Fruit fly (Drosophila melanogaster) whole organism, pupa: Measurements from ENCODE around the gene Sytbeta.

Experiments used
- CG10348 ChIP-seq: fragments of 200-800 bp; sonication (Bioruptor generic); IDR thresholded peaks from 2 replicates; pipeline ENCODE4 v1.3.6; 2022; ENCODE audit warnings: missing biosample characterization, missing genetic modification characterization
- CG12605 ChIP-seq: fragments of 200-800 bp; sonication (Bioruptor generic); IDR thresholded peaks from 2 replicates; pipeline ENCODE4 v1.3.6; 2022; ENCODE audit warnings: missing biosample characterization, missing genetic modification characterization
- CG13204 ChIP-seq: fragments of 200-800 bp; sonication (Bioruptor generic); optimal IDR thresholded peaks from 2 replicates; lab custom pipeline; 2018; ENCODE audit warnings: missing biosample characterization, mild to moderate bottlenecking, missing genetic modification characterization, moderate library complexity
- CG14655 ChIP-seq: fragments of 200-800 bp; sonication (Bioruptor generic); optimal IDR thresholded peaks from 3 replicates; lab custom pipeline; 2017; ENCODE audit warnings: mild to moderate bottlenecking, missing biosample characterization, missing genetic modification reagents, missing genetic modification characterization
- CG15710 ChIP-seq: fragments of 200-800 bp; sonication (Bioruptor generic); optimal IDR thresholded peaks from 2 replicates; lab custom pipeline; 2018; ENCODE audit warnings: missing biosample characterization, mild to moderate bottlenecking, missing genetic modification characterization, moderate library complexity
- CG17806 ChIP-seq: fragments of 200-800 bp; sonication (Bioruptor generic); optimal IDR thresholded peaks from 2 replicates; lab custom pipeline; 2018; ENCODE audit warnings: missing biosample characterization, mild to moderate bottlenecking, missing genetic modification characterization, moderate library complexity
- CG32121 ChIP-seq: fragments of 200-800 bp; sonication (Bioruptor generic); IDR thresholded peaks from 2 replicates; pipeline ENCODE4 v1.3.6; 2022; ENCODE audit warnings: missing biosample characterization, missing genetic modification characterization
- CG34367 ChIP-seq: fragments of 200-800 bp; sonication (Bioruptor generic); optimal IDR thresholded peaks from 2 replicates; lab custom pipeline; 2018; ENCODE audit warnings: missing biosample characterization, mild to moderate bottlenecking, missing genetic modification characterization
- CG4496 ChIP-seq: fragments of 200-800 bp; sonication (Bioruptor generic); IDR thresholded peaks from 3 replicates; pipeline ENCODE4 v1.3.6; 2022; ENCODE audit warnings: missing biosample characterization, missing genetic modification characterization
- CG8159 ChIP-seq: fragments of 200-800 bp; sonication (Bioruptor generic); optimal IDR thresholded peaks from 3 replicates; lab custom pipeline; 2018; ENCODE audit warnings: missing biosample characterization, mild to moderate bottlenecking, missing genetic modification characterization, moderate library complexity
- CG8301 ChIP-seq: fragments of 200-800 bp; sonication (Bioruptor generic); optimal IDR thresholded peaks from 2 replicates; lab custom pipeline; 2018; ENCODE audit warnings: missing biosample characterization, mild to moderate bottlenecking, missing genetic modification characterization
- CG9948 ChIP-seq: fragments of 200-800 bp; sonication (Bioruptor generic); optimal IDR thresholded peaks from 2 replicates; lab custom pipeline; 2018; ENCODE audit warnings: missing biosample characterization, mild to moderate bottlenecking, missing genetic modification characterization, moderate library complexity
- D1 ChIP-seq: fragments of 200-800 bp; sonication (Bioruptor generic); optimal IDR thresholded peaks from 2 replicates; lab custom pipeline; 2018; ENCODE audit warnings: missing biosample characterization, mild to moderate bottlenecking, missing genetic modification characterization, moderate library complexity
- EcR ChIP-seq: fragments of 200-800 bp; sonication (Bioruptor generic); optimal IDR thresholded peaks from 3 replicates; lab custom pipeline; 2019; ENCODE audit warnings: missing biosample characterization, missing genetic modification characterization, mild to moderate bottlenecking, moderate library complexity, missing genetic modification reagents
- Ets98B ChIP-seq: fragments of 200-800 bp; sonication (Bioruptor generic); IDR thresholded peaks from 2 replicates; pipeline ENCODE4 v1.3.6; 2022; ENCODE audit warnings: missing biosample characterization, missing genetic modification characterization
- Pif1A ChIP-seq: fragments of 200-800 bp; sonication (Bioruptor generic); optimal IDR thresholded peaks from 3 replicates; lab custom pipeline; 2016; ENCODE audit warnings: missing biosample characterization, missing genetic modification characterization
- Pif1B ChIP-seq: fragments of 200-800 bp; sonication (Bioruptor generic); optimal IDR thresholded peaks from 3 replicates; lab custom pipeline; 2016; ENCODE audit warnings: missing biosample characterization, missing genetic modification characterization
- Snoo ChIP-seq: fragments of 200-800 bp; sonication (Bioruptor generic); optimal IDR thresholded peaks from 3 replicates; lab custom pipeline; 2017; ENCODE audit warnings: missing biosample characterization, mild to moderate bottlenecking, missing genetic modification characterization, inconsistent platforms
- fd96Ca ChIP-seq: fragments of 200-800 bp; sonication (Bioruptor generic); IDR thresholded peaks from 3 replicates; pipeline ENCODE4 v1.3.6; 2022; ENCODE audit warnings: missing biosample characterization, missing genetic modification characterization
- gl ChIP-seq: fragments of 200-800 bp; sonication (Bioruptor generic); optimal IDR thresholded peaks from 2 replicates; lab custom pipeline; 2018; ENCODE audit warnings: missing biosample characterization, mild to moderate bottlenecking, missing genetic modification characterization
- rn ChIP-seq: fragments of 200-800 bp; sonication (Bioruptor generic); IDR thresholded peaks from 2 replicates; pipeline ENCODE4 v1.3.6; 2022; ENCODE audit warnings: missing biosample characterization, missing genetic modification characterization

Sytbeta gene

dm6 chr3L:15088285-15088684 is 23.5 kb upstream of the Sytbeta start:
- TF ChIP-seq CG14655 = no peak
- TF ChIP-seq Snoo (tag; lab: Kevin White, UChicago) = no peak
- no peak for TF ChIP-seq fd96Ca
- TF ChIP-seq gl (tag; lab: Kevin White, UChicago) = no peak
- no peak for TF ChIP-seq CG10348 (GFP tag; lab: Robert Waterston, UW)
- TF ChIP-seq CG13204 (GFP tag; lab: Kevin White, UChicago) = no peak
- TF ChIP-seq EcR (GFP tag; lab: Kevin White, UChicago) = no peak
- no peak for TF ChIP-seq Pif1A
- no peak for TF ChIP-seq Ets98B (GFP tag; lab: Robert Waterston, UW)
- TF ChIP-seq CG8159 (tag; lab: Kevin White, UChicago) = no peak
- no peak for TF ChIP-seq CG32121 (GFP tag; lab: Robert Waterston, UW)
- no peak for TF ChIP-seq CG15710 (tag; lab: Kevin White, UChicago)

- TF ChIP-seq CG32121 (GFP tag; lab: Robert Waterston, UW) = no peak
- no peak for TF ChIP-seq Ets98B (GFP tag; lab: Robert Waterston, UW)
- no peak for TF ChIP-seq CG8301
- no peak for TF ChIP-seq gl (tag; lab: Kevin White, UChicago)
Observed at dm6 chr3L:15084288-15084687, 19.5 kb upstream of the Sytbeta start.

DNA sequence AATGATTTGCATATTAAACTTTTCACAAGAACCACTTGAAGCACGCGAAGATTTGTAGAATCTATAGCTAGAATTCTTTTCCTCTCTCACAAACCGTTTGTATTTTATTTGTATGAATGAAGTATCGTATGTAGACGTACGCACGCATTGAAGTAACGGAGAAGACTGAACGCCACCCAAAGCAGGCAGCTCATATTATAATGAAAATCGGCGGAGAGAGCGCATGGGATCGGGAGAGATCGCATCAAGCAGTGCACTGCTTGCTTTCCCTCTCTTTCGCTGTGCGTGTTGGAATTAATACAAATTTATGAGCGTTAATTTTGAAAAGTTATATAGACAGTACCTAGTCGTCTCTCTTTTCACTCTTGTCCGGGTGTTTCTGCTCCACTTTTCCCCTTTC is 14.5 kb upstream of the Sytbeta start:
- no peak for TF ChIP-seq CG8159 (tag; lab: Kevin White, UChicago)
- peak; percentile 9; the same call in 1 of the 2 replicates for TF ChIP-seq CG32121 (GFP tag; lab: Robert Waterston, UW)
- TF ChIP-seq CG12605 (GFP tag; lab: Robert Waterston, UW) = peak; percentile 35
- TF ChIP-seq Ets98B (GFP tag; lab: Robert Waterston, UW) = peak; percentile 27; the same call in 1 of the 2 replicates
- TF ChIP-seq, all 21 proteins: peak for 3

- TF ChIP-seq EcR (GFP tag; lab: Kevin White, UChicago) (no peak), CG15710 (tag; lab: Kevin White, UChicago) (no peak), CG32121 (GFP tag; lab: Robert Waterston, UW) (no peak)
Observed at dm6 chr3L:15078347-15078746, 13.6 kb upstream of the Sytbeta start, which contains the start of gene Or71a. Gene Or71a, minus strand, starts transcription at chr3L:15078447.

- TF ChIP-seq CG8301 (no peak), EcR (GFP tag; lab: Kevin White, UChicago) (peak; percentile 30)
Observed at dm6 chr3L:15076380-15076779, 11.6 kb upstream of the Sytbeta start.

- TF ChIP-seq CG8159 (tag; lab: Kevin White, UChicago) (no peak), CG14655 (no peak), fd96Ca (no peak), CG17806 (no peak), CG8301 (no peak), EcR (GFP tag; lab: Kevin White, UChicago) (no peak), gl (tag; lab: Kevin White, UChicago) (no peak), CG34367 (tag; lab: Kevin White, UChicago) (no peak), CG9948 (tag; lab: Kevin White, UChicago) (no peak), CG4496 (GFP tag; lab: Robert Waterston, UW) (no peak)
Observed at dm6 chr3L:15073680-15074079, 8.9 kb upstream of the Sytbeta start.

DNA sequence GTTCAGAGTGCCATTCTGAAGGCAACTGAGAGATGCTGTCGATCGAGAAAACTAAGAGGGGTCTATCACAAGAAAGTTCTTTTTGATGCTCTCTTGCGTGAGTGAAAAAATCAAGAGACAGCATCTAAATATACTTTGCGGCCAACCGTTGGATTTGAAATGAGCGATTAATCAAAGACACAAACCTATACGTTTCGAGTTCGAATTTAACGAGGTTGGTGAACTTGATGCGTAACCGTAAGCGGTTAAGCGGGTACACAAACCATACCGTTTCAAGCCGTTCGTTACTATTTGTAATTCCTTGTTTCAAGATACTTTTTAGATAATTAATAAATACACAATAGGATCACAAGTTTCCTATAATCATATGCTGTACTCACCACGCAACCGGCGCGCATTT is 7.4 kb upstream of the Sytbeta start:
- TF ChIP-seq CG32121 (GFP tag; lab: Robert Waterston, UW) = no peak
- TF ChIP-seq CG17806 = no peak
- no peak for TF ChIP-seq Snoo (tag; lab: Kevin White, UChicago)
- TF ChIP-seq EcR (GFP tag; lab: Kevin White, UChicago) = no peak
- no peak for TF ChIP-seq CG13204 (GFP tag; lab: Kevin White, UChicago)
- no peak for TF ChIP-seq fd96Ca
- TF ChIP-seq CG14655 = no peak
- TF ChIP-seq CG4496 (GFP tag; lab: Robert Waterston, UW) = no peak
- TF ChIP-seq CG12605 (GFP tag; lab: Robert Waterston, UW) = no peak
- TF ChIP-seq CG8159 (tag; lab: Kevin White, UChicago) = no peak
- no peak for TF ChIP-seq CG15710 (tag; lab: Kevin White, UChicago)
- no peak for TF ChIP-seq Ets98B (GFP tag; lab: Robert Waterston, UW)
- no peak for TF ChIP-seq Pif1A
- no peak for TF ChIP-seq CG8301
- no peak for TF ChIP-seq rn (GFP tag; lab: Robert Waterston, UW)
- no peak for TF ChIP-seq CG10348 (GFP tag; lab: Robert Waterston, UW)
- TF ChIP-seq gl (tag; lab: Kevin White, UChicago) = no peak
- no peak for TF ChIP-seq CG34367 (tag; lab: Kevin White, UChicago)

dm6 chr3L:15061605-15062004 is 3.2 kb downstream of the Sytbeta start, which contains the start of gene CG13460:
Gene CG13460, minus strand, starts transcription at chr3L:15061705.
- TF ChIP-seq fd96Ca = no peak
- no peak for TF ChIP-seq CG32121 (GFP tag; lab: Robert Waterston, UW)
- no peak for TF ChIP-seq CG8159 (tag; lab: Kevin White, UChicago)
- TF ChIP-seq Ets98B (GFP tag; lab: Robert Waterston, UW) = no peak
- no peak for TF ChIP-seq CG8301
- no peak for TF ChIP-seq Pif1B (GFP tag; lab: Kevin White, UChicago)
- no peak for TF ChIP-seq CG4496 (GFP tag; lab: Robert Waterston, UW)
- TF ChIP-seq Pif1A = no peak
- no peak for TF ChIP-seq CG17806
- TF ChIP-seq CG10348 (GFP tag; lab: Robert Waterston, UW) = no peak
- no peak for TF ChIP-seq CG13204 (GFP tag; lab: Kevin White, UChicago)
- no peak for TF ChIP-seq rn (GFP tag; lab: Robert Waterston, UW)
- TF ChIP-seq CG34367 (tag; lab: Kevin White, UChicago) = no peak
- no peak for TF ChIP-seq gl (tag; lab: Kevin White, UChicago)
- TF ChIP-seq Snoo (tag; lab: Kevin White, UChicago) = no peak
- no peak for TF ChIP-seq CG12605 (GFP tag; lab: Robert Waterston, UW)
- no peak for TF ChIP-seq D1 (tag; lab: Kevin White, UChicago)
